Worm (Caenorhabditis elegans) whole organism, late embryonic: ENCODE data around the gene lap-1.

Source experiments
- F13H6.1 ChIP-seq: sonication (generic microtip); optimal IDR thresholded peaks from 2 replicates; lab custom pipeline; 2016; ENCODE audit warnings: missing genetic modification characterization, missing compliant biosample characterization
- ama-1 ChIP-seq: fragments of 150-350 bp; optimal IDR thresholded peaks from 2 replicates; lab custom pipeline; 2014
- ceh-19 ChIP-seq: fragments of 200-800 bp; sonication (Bioruptor generic); optimal IDR thresholded peaks from 2 replicates; lab custom pipeline; 2018; ENCODE audit warnings: mild to moderate bottlenecking, missing genetic modification characterization, missing compliant biosample characterization
- elt-2 ChIP-seq: sonication (generic microtip); optimal IDR thresholded peaks from 2 replicates; lab custom pipeline; 2016; ENCODE audit warnings: missing genetic modification reagents, missing genetic modification characterization, missing compliant biosample characterization
- nhr-11 ChIP-seq: fragments of 150-350 bp; optimal IDR thresholded peaks from 2 replicates; lab custom pipeline; 2014; ENCODE audit warnings: missing biosample characterization, missing genetic modification characterization
- pha-4 ChIP-seq: fragments of 150-350 bp; optimal IDR thresholded peaks from 2 replicates; lab custom pipeline; 2018; ENCODE audit warnings: missing biosample characterization, missing genetic modification reagents, missing genetic modification characterization
- pqm-1 ChIP-seq: sonication (generic microtip); optimal IDR thresholded peaks from 2 replicates; lab custom pipeline; 2016; ENCODE audit warnings: missing genetic modification characterization, missing compliant biosample characterization
- sox-4 ChIP-seq: sonication (generic microtip); optimal IDR thresholded peaks from 2 replicates; lab custom pipeline; 2017; ENCODE audit warnings: mild to moderate bottlenecking, missing genetic modification characterization, inconsistent platforms, missing compliant biosample characterization
- tbx-2 ChIP-seq: sonication (generic microtip); optimal IDR thresholded peaks from 2 replicates; lab custom pipeline; 2016; ENCODE audit warnings: missing genetic modification characterization, missing compliant biosample characterization
- unc-42 ChIP-seq: sonication (generic microtip); optimal IDR thresholded peaks from 2 replicates; lab custom pipeline; 2016; ENCODE audit warnings: missing genotype, missing genetic modification characterization, missing compliant biosample characterization
- ztf-16 ChIP-seq: sonication (generic microtip); optimal IDR thresholded peaks from 2 replicates; lab custom pipeline; 2017; ENCODE audit warnings: missing genetic modification characterization, missing compliant biosample characterization

ce11 chrIII:8432143-8432542 lies 30.4 kb upstream of the lap-1 start, which contains the start of gene ZK1236.5:
- no peak for TF ChIP-seq pha-4 (tag; lab: Kevin White, UChicago)
- no peak for TF ChIP-seq F13H6.1 (tag; lab: Kevin White, UChicago)
- no peak for TF ChIP-seq elt-2 (tag; lab: Kevin White, UChicago)
- no peak for TF ChIP-seq ama-1 (lab: Kevin White, UChicago)
- no peak for TF ChIP-seq ceh-19 (GFP tag; lab: Kevin White, UChicago)
- TF ChIP-seq sox-4 (tag; lab: Kevin White, UChicago): no peak
- no peak for TF ChIP-seq tbx-2 (tag; lab: Kevin White, UChicago)
- no peak for TF ChIP-seq ztf-16 (tag; lab: Kevin White, UChicago)
- TF ChIP-seq pqm-1: no peak
- TF ChIP-seq nhr-11 (tag; lab: Kevin White, UChicago): no peak
- no peak for TF ChIP-seq unc-42 (tag; lab: Kevin White, UChicago)
